Fruit fly (Drosophila melanogaster): ENCODE data around the gene Qtzl.

The Qtzl gene

dm6 chr2L:12002051-12002450 is 6.5 kb downstream of the Qtzl start, which contains the start of gene Hacd1:
Gene Hacd1 (minus strand): TSS chr2L:12002266.
- TF ChIP-seq Sox15 (GFP tag; optimal IDR thresholded peaks at IDR 0.05) (no peak), lz (GFP tag; optimal IDR thresholded peaks at IDR 0.05) (no peak), CG4318 (GFP tag; optimal IDR thresholded peaks at IDR 0.05) (no peak), svp (GFP tag) (peak; percentile 92), spab (GFP tag; optimal IDR thresholded peaks at IDR 0.05) (no peak)

dm6 chr2L:12002922-12003791 is 7.6 kb downstream of the Qtzl start:
- TF ChIP-seq CG16779 (tag; optimal IDR thresholded peaks at IDR 0.05): peak; percentile 32
- no peak for TF ChIP-seq vri (GFP tag; optimal IDR thresholded peaks at IDR 0.05)
- TF ChIP-seq Sox15 (GFP tag; optimal IDR thresholded peaks at IDR 0.05): no peak
- peak; percentile 88 for TF ChIP-seq svp (GFP tag)
- TF ChIP-seq CG34406 (GFP tag; optimal IDR thresholded peaks at IDR 0.05): peak; percentile 13
- TF ChIP-seq CG6854 (GFP tag; optimal IDR thresholded peaks at IDR 0.05): peak; percentile 99
- peak; percentile 15 for TF ChIP-seq CG6792 (GFP tag; optimal IDR thresholded peaks at IDR 0.05)
- peak; percentile 61 for TF ChIP-seq CG32006 (GFP tag; optimal IDR thresholded peaks at IDR 0.05)
- peak; percentile 56 for TF ChIP-seq acj6 (GFP tag; optimal IDR thresholded peaks at IDR 0.05)
- TF ChIP-seq esn (GFP tag; optimal IDR thresholded peaks at IDR 0.05): peak; percentile 48
- peak; percentile 68 for TF ChIP-seq net (GFP tag; optimal IDR thresholded peaks at IDR 0.05)
- peak; percentile 16 for TF ChIP-seq CG11762 (GFP tag; optimal IDR thresholded peaks at IDR 0.05; ENCODE audit: insufficient read depth)
- TF ChIP-seq lz (GFP tag; optimal IDR thresholded peaks at IDR 0.05): no peak
- TF ChIP-seq Ets96B (tag; optimal IDR thresholded peaks at IDR 0.05): no peak
- peak; percentile 35 for TF ChIP-seq Blimp-1 (GFP tag; optimal IDR thresholded peaks at IDR 0.05)
- TF ChIP-seq eg (GFP tag; IDR thresholded peaks at IDR 0.05): no peak
- TF ChIP-seq Hr39 (GFP tag; optimal IDR thresholded peaks at IDR 0.05): peak; percentile 43
- no peak for TF ChIP-seq Eip75B (GFP tag; optimal IDR thresholded peaks at IDR 0.05)
- TF ChIP-seq Eip78C (GFP tag): peak; percentile 80
- TF ChIP-seq CG8632 (GFP tag; optimal IDR thresholded peaks at IDR 0.05): peak; percentile 28
- TF ChIP-seq CG6276 (GFP tag; optimal IDR thresholded peaks at IDR 0.05): peak; percentile 19
- peak; percentile 18 to 68 for TF ChIP-seq ss (GFP tag; optimal IDR thresholded peaks at IDR 0.05)
- peak; percentile 43 for TF ChIP-seq dsx (GFP tag; optimal IDR thresholded peaks at IDR 0.05; ENCODE audit: poor library complexity, severe bottlenecking)
- peak; percentile 17 for TF ChIP-seq CG31627 (GFP tag; optimal IDR thresholded peaks at IDR 0.05)
- TF ChIP-seq Sox14 (GFP tag; optimal IDR thresholded peaks at IDR 0.05): peak; percentile 42
- peak; percentile 61 for TF ChIP-seq Hr4 (GFP tag; optimal IDR thresholded peaks at IDR 0.05)
- TF ChIP-seq salr (GFP tag; optimal IDR thresholded peaks at IDR 0.05): peak in 1 of 2 experiments; percentile 28
- peak; percentile 31 for TF ChIP-seq CG10631 (GFP tag; optimal IDR thresholded peaks at IDR 0.05)
- TF ChIP-seq Smox (GFP tag; optimal IDR thresholded peaks at IDR 0.05): peak; percentile 12
- TF ChIP-seq achi (GFP tag; optimal IDR thresholded peaks at IDR 0.05): peak; percentile 35
- peak; percentile 42 for TF ChIP-seq OdsH (GFP tag; optimal IDR thresholded peaks at IDR 0.05)
- peak; percentile 16 for TF ChIP-seq CG3032 (tag; optimal IDR thresholded peaks at IDR 0.05)
- no peak for TF ChIP-seq fd59A (GFP tag; optimal IDR thresholded peaks at IDR 0.05)
- TF ChIP-seq CG8319 (GFP tag; optimal IDR thresholded peaks at IDR 0.05): no peak
- TF ChIP-seq Ets21C (GFP tag; optimal IDR thresholded peaks at IDR 0.05): no peak
- TF ChIP-seq Lpt (GFP tag; optimal IDR thresholded peaks at IDR 0.05): no peak
- TF ChIP-seq CG4318 (GFP tag; optimal IDR thresholded peaks at IDR 0.05): peak; percentile 14
- no peak for TF ChIP-seq CG6808 (GFP tag; optimal IDR thresholded peaks at IDR 0.05)
- TF ChIP-seq CG1621 (tag; optimal IDR thresholded peaks at IDR 0.05): peak; percentile 61
- TF ChIP-seq cyc (GFP tag; optimal IDR thresholded peaks at IDR 0.05): no peak
- no peak for TF ChIP-seq fkh (GFP tag; optimal IDR thresholded peaks at IDR 0.05)
- TF ChIP-seq CG15336 (GFP tag; IDR thresholded peaks at IDR 0.05): no peak
- no peak for TF ChIP-seq CG9139 (GFP tag; optimal IDR thresholded peaks at IDR 0.05)
- peak; percentile 7 for TF ChIP-seq Sox102F (GFP tag; optimal IDR thresholded peaks at IDR 0.05)
- TF ChIP-seq Met (GFP tag; optimal IDR thresholded peaks at IDR 0.05): peak; percentile 27
- TF ChIP-seq Hr38 (GFP tag; optimal IDR thresholded peaks at IDR 0.05): no peak
